Fruit fly (Drosophila melanogaster): ENCODE data around the gene Zasp66.
A peak's percentile ranks its signal among the peaks of the same experiment; 100 is the strongest.

Zasp66 gene

dm6 chr3L:8651876-8652571 lies 27.9 kb downstream of the Zasp66 start:
- TF ChIP-seq toe (GFP tag; optimal IDR thresholded peaks at IDR 0.05) = no peak
- TF ChIP-seq bab1 (GFP tag; optimal IDR thresholded peaks at IDR 0.05) = peak; percentile 63
- no peak for TF ChIP-seq tj (GFP tag; optimal IDR thresholded peaks at IDR 0.05)
- no peak for TF ChIP-seq CG33017 (tag; optimal IDR thresholded peaks at IDR 0.05)
- TF ChIP-seq kay (GFP tag; ENCODE audit: borderline replicate concordance) = peak; percentile 23

dm6 chr3L:8652572-8652977 lies 28.4 kb downstream of the Zasp66 start:
- TF ChIP-seq Mnt (GFP tag; optimal IDR thresholded peaks at IDR 0.05) = no peak
- no peak for TF ChIP-seq bab1 (GFP tag; optimal IDR thresholded peaks at IDR 0.05)
- TF ChIP-seq tj (GFP tag; optimal IDR thresholded peaks at IDR 0.05) = no peak
- no peak for TF ChIP-seq Crg-1 (GFP tag; optimal IDR thresholded peaks at IDR 0.05)
- no peak for TF ChIP-seq Clk (GFP tag; optimal IDR thresholded peaks at IDR 0.05)
- TF ChIP-seq cnc (optimal IDR thresholded peaks at IDR 0.05) = no peak
- no peak for TF ChIP-seq CG1620 (GFP tag; optimal IDR thresholded peaks at IDR 0.05)
- TF ChIP-seq cic (GFP tag; optimal IDR thresholded peaks at IDR 0.05) = no peak
- TF ChIP-seq ovo (GFP tag; optimal IDR thresholded peaks at IDR 0.05) = no peak
- TF ChIP-seq CG12768 (GFP tag; optimal IDR thresholded peaks at IDR 0.05) = no peak
- TF ChIP-seq CG5204 (GFP tag; optimal IDR thresholded peaks at IDR 0.05) = no peak

- TF ChIP-seq toe (GFP tag; optimal IDR thresholded peaks at IDR 0.05) = no peak
- no peak for TF ChIP-seq CG5204 (GFP tag; optimal IDR thresholded peaks at IDR 0.05)
- TF ChIP-seq CG33017 (tag; optimal IDR thresholded peaks at IDR 0.05) = no peak
- TF ChIP-seq Hr96 (GFP tag; optimal IDR thresholded peaks at IDR 0.05) = no peak
- no peak for TF ChIP-seq pad (GFP tag; optimal IDR thresholded peaks at IDR 0.05)
- TF ChIP-seq cic (GFP tag; optimal IDR thresholded peaks at IDR 0.05) = no peak
- no peak for TF ChIP-seq CG7045 (GFP tag; optimal IDR thresholded peaks at IDR 0.05)
- TF ChIP-seq CG12768 (GFP tag; optimal IDR thresholded peaks at IDR 0.05) = no peak
- no peak for TF ChIP-seq Mnt (GFP tag; optimal IDR thresholded peaks at IDR 0.05)
- no peak for TF ChIP-seq CG14711 (tag; optimal IDR thresholded peaks at IDR 0.05)
- TF ChIP-seq CG1620 (GFP tag; optimal IDR thresholded peaks at IDR 0.05) = no peak
- no peak for TF ChIP-seq Clk (GFP tag; optimal IDR thresholded peaks at IDR 0.05)
- no peak for TF ChIP-seq CG11617 (GFP tag; optimal IDR thresholded peaks at IDR 0.05)
- TF ChIP-seq tj (GFP tag; optimal IDR thresholded peaks at IDR 0.05) = no peak
These were observed 29.4 kb downstream of the Zasp66 start for dm6 chr3L:8653572-8653971.

dm6 chr3L:8655217-8655896 lies 31.2 kb downstream of the Zasp66 start:
- no peak for TF ChIP-seq CG12768 (GFP tag; optimal IDR thresholded peaks at IDR 0.05)
- TF ChIP-seq bab1 (GFP tag; optimal IDR thresholded peaks at IDR 0.05) = no peak
- TF ChIP-seq Hr96 (GFP tag; optimal IDR thresholded peaks at IDR 0.05) = no peak
- no peak for TF ChIP-seq CG33017 (tag; optimal IDR thresholded peaks at IDR 0.05)
- TF ChIP-seq toe (GFP tag; optimal IDR thresholded peaks at IDR 0.05) = no peak
- no peak for TF ChIP-seq tj (GFP tag; optimal IDR thresholded peaks at IDR 0.05)
- TF ChIP-seq CG11617 (GFP tag; optimal IDR thresholded peaks at IDR 0.05) = no peak
- no peak for TF ChIP-seq CG14711 (tag; optimal IDR thresholded peaks at IDR 0.05)
- TF ChIP-seq CG7101 (tag; optimal IDR thresholded peaks at IDR 0.05) = no peak
- TF ChIP-seq cnc (optimal IDR thresholded peaks at IDR 0.05) = no peak
- TF ChIP-seq cic (GFP tag; optimal IDR thresholded peaks at IDR 0.05) = no peak
- no peak for TF ChIP-seq CG1620 (GFP tag; optimal IDR thresholded peaks at IDR 0.05)
- TF ChIP-seq ovo (GFP tag; optimal IDR thresholded peaks at IDR 0.05) = no peak
- no peak for TF ChIP-seq Clk (GFP tag; optimal IDR thresholded peaks at IDR 0.05)
- no peak for TF ChIP-seq kay (GFP tag; ENCODE audit: borderline replicate concordance)
- no peak for TF ChIP-seq Crg-1 (GFP tag; optimal IDR thresholded peaks at IDR 0.05)

- no peak for TF ChIP-seq Hr96 (GFP tag; optimal IDR thresholded peaks at IDR 0.05)
- peak; percentile 21 for TF ChIP-seq kay (GFP tag; ENCODE audit: borderline replicate concordance)
- TF ChIP-seq CG33017 (tag; optimal IDR thresholded peaks at IDR 0.05) = no peak
- TF ChIP-seq pad (GFP tag; optimal IDR thresholded peaks at IDR 0.05) = no peak
- no peak for TF ChIP-seq tj (GFP tag; optimal IDR thresholded peaks at IDR 0.05)
- TF ChIP-seq toe (GFP tag; optimal IDR thresholded peaks at IDR 0.05) = peak; percentile 48
- no peak for TF ChIP-seq CG5204 (GFP tag; optimal IDR thresholded peaks at IDR 0.05)
- no peak for TF ChIP-seq CG11617 (GFP tag; optimal IDR thresholded peaks at IDR 0.05)
- no peak for TF ChIP-seq Mnt (GFP tag; optimal IDR thresholded peaks at IDR 0.05)
These were observed 32.7 kb downstream of the Zasp66 start for dm6 chr3L:8656725-8657428.

dm6 chr3L:8657429-8657754 lies 33.2 kb downstream of the Zasp66 start:
- TF ChIP-seq CG7045 (GFP tag; optimal IDR thresholded peaks at IDR 0.05) = no peak
- TF ChIP-seq Crg-1 (GFP tag; optimal IDR thresholded peaks at IDR 0.05) = no peak
- no peak for TF ChIP-seq CG14711 (tag; optimal IDR thresholded peaks at IDR 0.05)
- TF ChIP-seq cic (GFP tag; optimal IDR thresholded peaks at IDR 0.05) = no peak
- peak; percentile 43 for TF ChIP-seq CG5204 (GFP tag; optimal IDR thresholded peaks at IDR 0.05)
- TF ChIP-seq CG7101 (tag; optimal IDR thresholded peaks at IDR 0.05) = peak; percentile 15
